Worm (Caenorhabditis elegans): ENCODE results near the gene F55B12.2.

ce11 chrV:13843147-13843546 lies 26.4 kb upstream of the F55B12.2 start, which contains the start of gene srx-130:
- no peak for TF ChIP-seq R02D3.7 (tag; optimal IDR thresholded peaks at IDR 0.05)
- TF ChIP-seq snpc-4 (tag; optimal IDR thresholded peaks at IDR 0.05), result no peak
- TF ChIP-seq nhr-77 (tag; optimal IDR thresholded peaks at IDR 0.05), result no peak
- TF ChIP-seq nhr-10 (tag; optimal IDR thresholded peaks at IDR 0.05), result no peak
- no peak for TF ChIP-seq skn-1 (tag; optimal IDR thresholded peaks at IDR 0.05)
- TF ChIP-seq nhr-23 (tag; optimal IDR thresholded peaks at IDR 0.05), result no peak
- TF ChIP-seq ztf-4 (tag; optimal IDR thresholded peaks at IDR 0.05), result no peak
- no peak for TF ChIP-seq unc-62 (GFP tag; optimal IDR thresholded peaks at IDR 0.05)
- no peak for TF ChIP-seq ama-1 (optimal IDR thresholded peaks at IDR 0.05)
- no peak for TF ChIP-seq egl-27 (tag; optimal IDR thresholded peaks at IDR 0.05)
- no peak for TF ChIP-seq alr-1 (tag; optimal IDR thresholded peaks at IDR 0.05)
- no peak for TF ChIP-seq blmp-1 (tag; optimal IDR thresholded peaks at IDR 0.05; ENCODE audit: insufficient read depth)
